Fruit fly (Drosophila melanogaster): ENCODE measurements around the gene Bre1.

Gene Bre1

dm6 chr3L:5819310-5819709, 25.3 kb upstream of the Bre1 start (continued):
- TF ChIP-seq unpg (GFP tag; optimal IDR thresholded peaks at IDR 0.05) (peak; percentile 44), CG33557 (GFP tag; optimal IDR thresholded peaks at IDR 0.05) (no peak), Taf1 (GFP tag; IDR thresholded peaks at IDR 0.05) (no peak), Bgb (GFP tag; IDR thresholded peaks at IDR 0.05; ENCODE audit: partially characterized antibody) (no peak), onecut (GFP tag; IDR thresholded peaks at IDR 0.05) (no peak), Kr (GFP tag; optimal IDR thresholded peaks at IDR 0.05) (no peak), Ptx1 (GFP tag; IDR thresholded peaks at IDR 0.05) (peak; percentile 42; the same call in 1 of the 2 replicates), Blimp-1 (GFP tag; optimal IDR thresholded peaks at IDR 0.05) (peak; percentile 14), Abd-B (GFP tag; optimal IDR thresholded peaks at IDR 0.05) (peak; percentile 18), CG3407 (GFP tag; optimal IDR thresholded peaks at IDR 0.05) (no peak), ind (GFP tag; optimal IDR thresholded peaks at IDR 0.05) (peak; percentile 33), nmo (GFP tag; optimal IDR thresholded peaks at IDR 0.05) (peak; percentile 47), CG14667 (GFP tag; IDR thresholded peaks at IDR 0.05) (no peak), HHEX (GFP tag; optimal IDR thresholded peaks at IDR 0.05) (peak; percentile 20), CG9876 (GFP tag; optimal IDR thresholded peaks at IDR 0.05) (no peak), Vsx1 (GFP tag; optimal IDR thresholded peaks at IDR 0.05) (no peak), ttk (GFP tag; IDR thresholded peaks at IDR 0.05) (no peak), CG7786 (GFP tag; optimal IDR thresholded peaks at IDR 0.05) (peak; percentile 28), gce (GFP tag; IDR thresholded peaks at IDR 0.05) (no peak), NC2β (GFP tag; optimal IDR thresholded peaks at IDR 0.05) (no peak), pan (optimal IDR thresholded peaks at IDR 0.05) (no peak), pan (GFP tag; optimal IDR thresholded peaks at IDR 0.05 in 1 of 2, IDR thresholded peaks at IDR 0.05 in 1 of 2) (peak in 1 of 2 experiments; percentile 44), HLH3B (GFP tag; IDR thresholded peaks at IDR 0.05) (no peak), CG13624 (GFP tag; optimal IDR thresholded peaks at IDR 0.05) (peak; percentile 31), CG8388 (GFP tag; optimal IDR thresholded peaks at IDR 0.05) (peak; percentile 1), CG31441 (GFP tag; IDR thresholded peaks at IDR 0.05) (peak; percentile 48; the same call in 1 of the 2 replicates), Hr3 (GFP tag; optimal IDR thresholded peaks at IDR 0.05) (no peak), pum (GFP tag; optimal IDR thresholded peaks at IDR 0.05) (peak; percentile 36), Dek (tag; optimal IDR thresholded peaks at IDR 0.05) (no peak), CG3726 (GFP tag; IDR thresholded peaks at IDR 0.05) (no peak), CG10565 (GFP tag; optimal IDR thresholded peaks at IDR 0.05) (no peak), CG16779 (GFP tag; IDR thresholded peaks at IDR 0.05) (0 out of 2 replicates have a peak, but pooled peaks have one; percentile 9), ash1 (GFP tag; optimal IDR thresholded peaks at IDR 0.05) (no peak), CG8944 (GFP tag; optimal IDR thresholded peaks at IDR 0.05) (no peak), tgo (GFP tag; IDR thresholded peaks at IDR 0.05) (peak; percentile 45; the same call in 2 of the 3 replicates), hkb (optimal IDR thresholded peaks at IDR 0.05) (no peak), hkb (GFP tag; IDR thresholded peaks at IDR 0.05) (peak; percentile 26; the same call in 1 of the 2 replicates), CG17361 (GFP tag; IDR thresholded peaks at IDR 0.05) (peak; percentile 44; the same call in 1 of the 3 replicates), Sox100B (GFP tag; optimal IDR thresholded peaks at IDR 0.05) (no peak), CG3995 (GFP tag; optimal IDR thresholded peaks at IDR 0.05) (no peak), CG14441 (GFP tag; IDR thresholded peaks at IDR 0.05) (peak; percentile 59), CG11696 (GFP tag; IDR thresholded peaks at IDR 0.05) (no peak), CG7928 (GFP tag; optimal IDR thresholded peaks at IDR 0.05) (no peak), p53 (GFP tag; optimal IDR thresholded peaks at IDR 0.05) (no peak), fu2 (GFP tag; optimal IDR thresholded peaks at IDR 0.05) (no peak), CG12744 (GFP tag; optimal IDR thresholded peaks at IDR 0.05) (peak; percentile 26), Deaf1 (tag; optimal IDR thresholded peaks at IDR 0.05) (no peak), hb (GFP tag; IDR thresholded peaks at IDR 0.05; ENCODE audit: partially characterized antibody) (no peak), fd3F (GFP tag; optimal IDR thresholded peaks at IDR 0.05) (peak; percentile 33), CG12942 (GFP tag; optimal IDR thresholded peaks at IDR 0.05) (no peak), odd (GFP tag; optimal IDR thresholded peaks at IDR 0.05) (no peak), CG15696 (tag; optimal IDR thresholded peaks at IDR 0.05) (no peak)

Measured in whole organism, embryonic.